Worm (Caenorhabditis elegans) whole organism, L1 larva: ENCODE measurements around the gene K08B12.1.

Experiments used
- C16A3.4 ChIP-seq: fragments of 150-350 bp; optimal IDR thresholded peaks from 2 replicates; lab custom pipeline; 2014; ENCODE audit warnings: missing biosample characterization, missing genetic modification characterization
- aha-1 ChIP-seq: fragments of 150-350 bp; optimal IDR thresholded peaks from 2 replicates; lab custom pipeline; 2014; ENCODE audit warnings: missing biosample characterization, missing genetic modification characterization
- alr-1 ChIP-seq: fragments of 200-800 bp; sonication (Bioruptor generic); optimal IDR thresholded peaks from 2 replicates; lab custom pipeline; 2018; ENCODE audit warnings: borderline replicate concordance, mild to moderate bottlenecking, missing genetic modification characterization, missing compliant biosample characterization
- blmp-1 ChIP-seq: fragments of 150-350 bp; optimal IDR thresholded peaks from 2 replicates; lab custom pipeline; 2014; ENCODE audit warnings: missing biosample characterization, missing genetic modification characterization
- ceh-8 ChIP-seq: fragments of 200-800 bp; sonication (Bioruptor generic); optimal IDR thresholded peaks from 2 replicates; lab custom pipeline; 2018; ENCODE audit warnings: mild to moderate bottlenecking, missing genetic modification characterization, moderate library complexity, missing compliant biosample characterization
- ceh-82 ChIP-seq, 3 experiments: fragments of 150-350 bp in 1 of 3; sonication (generic microtip) in 2 of 3; optimal IDR thresholded peaks; 2 replicates each; lab custom pipeline; 2014 to 2017; ENCODE audit warnings: missing biosample characterization in 3 of 3, missing genetic modification characterization in 3 of 3
- ceh-90 ChIP-seq: sonication (generic microtip); optimal IDR thresholded peaks from 2 replicates; lab custom pipeline; 2016; ENCODE audit warnings: missing genetic modification characterization, missing compliant biosample characterization
- ces-1 ChIP-seq: fragments of 150-350 bp; optimal IDR thresholded peaks from 2 replicates; lab custom pipeline; 2014; ENCODE audit warnings: missing biosample characterization, missing genetic modification reagents, missing genetic modification characterization
- dpl-1 ChIP-seq, 3 experiments: fragments of 150-350 bp in 2 of 3; sonication (generic microtip) in 1 of 3; optimal IDR thresholded peaks; 2 replicates each; lab custom pipeline; 2014 to 2017; ENCODE audit warnings: missing biosample characterization in 3 of 3, missing genetic modification characterization in 3 of 3, missing genetic modification reagents in 3 of 3
- egl-13 ChIP-seq: sonication (generic microtip); optimal IDR thresholded peaks from 2 replicates; lab custom pipeline; 2016; ENCODE audit warnings: missing genotype, missing genetic modification reagents, missing genetic modification characterization, missing compliant biosample characterization
- elt-2 ChIP-seq: sonication (generic microtip); optimal IDR thresholded peaks from 2 replicates; lab custom pipeline; 2016; ENCODE audit warnings: missing genetic modification characterization, mild to moderate bottlenecking, inconsistent platforms, missing compliant biosample characterization, missing genetic modification reagents
- elt-3 ChIP-seq, 6 experiments: fragments of 150-350 bp in 1 of 6; sonication (generic microtip); optimal IDR thresholded peaks; 2 replicates each; lab custom pipeline; 2017 to 2018; ENCODE audit warnings: missing biosample characterization in 6 of 6, missing genetic modification characterization in 6 of 6, inconsistent platforms in 1 of 6
- ets-5 ChIP-seq: fragments of 200-800 bp; sonication (Bioruptor generic); IDR thresholded peaks from 2 replicates; pipeline ENCODE4 v1.3.6; 2022; ENCODE audit warnings: missing genetic modification characterization, missing compliant biosample characterization
- fkh-4 ChIP-seq: sonication (generic microtip); optimal IDR thresholded peaks from 2 replicates; lab custom pipeline; 2016; ENCODE audit warnings: missing compliant biosample characterization, missing genetic modification characterization, borderline replicate concordance
- fkh-8 ChIP-seq: sonication (generic microtip); optimal IDR thresholded peaks from 2 replicates; lab custom pipeline; 2016; ENCODE audit warnings: mild to moderate bottlenecking, missing genetic modification characterization, missing compliant biosample characterization
- grh-1 ChIP-seq: fragments of 200-800 bp; sonication (Bioruptor generic); IDR thresholded peaks from 2 replicates; pipeline ENCODE4 v1.3.6; 2022; ENCODE audit warnings: missing genetic modification reagents, missing genetic modification characterization, missing compliant biosample characterization
- hlh-17 ChIP-seq: fragments of 200-800 bp; sonication (Bioruptor generic); optimal IDR thresholded peaks from 2 replicates; lab custom pipeline; 2018; ENCODE audit warnings: missing genetic modification characterization, mild to moderate bottlenecking, missing compliant biosample characterization, moderate library complexity, borderline replicate concordance
- lin-13 ChIP-seq: fragments of 150-350 bp; optimal IDR thresholded peaks from 2 replicates; lab custom pipeline; 2014; ENCODE audit warnings: missing biosample characterization, missing genetic modification reagents, missing genetic modification characterization
- lin-14 ChIP-seq: fragments of 200-800 bp; sonication (Bioruptor generic); optimal IDR thresholded peaks from 2 replicates; lab custom pipeline; 2018; ENCODE audit warnings: mild to moderate bottlenecking, missing genetic modification characterization, moderate library complexity, missing compliant biosample characterization
- lin-39 ChIP-seq: fragments of 150-350 bp; optimal IDR thresholded peaks from 2 replicates; lab custom pipeline; 2014; ENCODE audit warnings: missing biosample characterization, missing genetic modification reagents, missing genetic modification characterization
- lsy-2 ChIP-seq, 2 experiments: fragments of 150-350 bp; optimal IDR thresholded peaks; 2 replicates each; lab custom pipeline; 2014; ENCODE audit warnings: missing biosample characterization in 2 of 2, missing genetic modification characterization in 2 of 2
- mab-9 ChIP-seq: fragments of 200-800 bp; sonication (Bioruptor generic); IDR thresholded peaks from 2 replicates; pipeline ENCODE4 v1.3.6; 2022; ENCODE audit warnings: missing genetic modification reagents, missing genetic modification characterization, missing compliant biosample characterization
- mdl-1 ChIP-seq, 2 experiments: fragments of 150-350 bp; optimal IDR thresholded peaks; 2 replicates each; lab custom pipeline; 2014 to 2017; ENCODE audit warnings: missing biosample characterization in 2 of 2, missing genetic modification characterization in 2 of 2, inconsistent platforms in 1 of 2
- nhr-11 ChIP-seq: fragments of 150-350 bp; optimal IDR thresholded peaks from 2 replicates; lab custom pipeline; 2014; ENCODE audit warnings: missing biosample characterization, missing genetic modification characterization
- nhr-19 ChIP-seq: fragments of 200-800 bp; sonication (Bioruptor generic); conservative IDR thresholded peaks from 2 replicates; pipeline ENCODE4 v1.3.6; 2022; ENCODE audit warnings: missing genetic modification characterization, missing compliant biosample characterization
- nhr-20 ChIP-seq: sonication (generic microtip); optimal IDR thresholded peaks from 2 replicates; lab custom pipeline; 2016; ENCODE audit warnings: mild to moderate bottlenecking, missing genetic modification characterization, missing compliant biosample characterization
- nhr-237 ChIP-seq: fragments of 150-350 bp; optimal IDR thresholded peaks from 2 replicates; lab custom pipeline; 2014; ENCODE audit warnings: missing biosample characterization, missing genetic modification characterization
- nhr-28 ChIP-seq: fragments of 150-350 bp; optimal IDR thresholded peaks from 2 replicates; lab custom pipeline; 2014; ENCODE audit warnings: missing biosample characterization, missing genetic modification characterization
- nhr-71 ChIP-seq: sonication (generic microtip); optimal IDR thresholded peaks from 2 replicates; lab custom pipeline; 2016; ENCODE audit warnings: mild to moderate bottlenecking, missing genetic modification characterization, moderate library complexity, missing compliant biosample characterization
- nhr-84 ChIP-seq: sonication (generic microtip); optimal IDR thresholded peaks from 2 replicates; lab custom pipeline; 2017; ENCODE audit warnings: missing biosample characterization, missing genetic modification characterization
- nhr-85 ChIP-seq: sonication (generic microtip); peaks from one replicate; lab custom pipeline; 2016; ENCODE audit warnings: missing genetic modification characterization, inconsistent platforms, missing compliant biosample characterization
- nhr-90 ChIP-seq: sonication (generic microtip); optimal IDR thresholded peaks from 2 replicates; lab custom pipeline; 2016; ENCODE audit warnings: mild to moderate bottlenecking, missing genetic modification characterization, missing compliant biosample characterization; ENCODE audit not compliant: poor library complexity
- rnt-1 ChIP-seq: sonication (generic microtip); optimal IDR thresholded peaks from 2 replicates; lab custom pipeline; 2016; ENCODE audit warnings: mild to moderate bottlenecking, missing genetic modification characterization, moderate library complexity, missing compliant biosample characterization
- skn-1 ChIP-seq: fragments of 150-350 bp; optimal IDR thresholded peaks from 2 replicates; lab custom pipeline; 2014; ENCODE audit warnings: missing biosample characterization, missing genetic modification characterization
- snu-23 ChIP-seq: sonication (generic microtip); optimal IDR thresholded peaks from 2 replicates; lab custom pipeline; 2016; ENCODE audit warnings: missing genetic modification characterization, missing compliant biosample characterization
- swsn-7 ChIP-seq: sonication (generic microtip); optimal IDR thresholded peaks from 2 replicates; lab custom pipeline; 2016; ENCODE audit warnings: missing genetic modification characterization, missing compliant biosample characterization
- tlp-1 ChIP-seq: fragments of 150-350 bp; optimal IDR thresholded peaks from 2 replicates; lab custom pipeline; 2014; ENCODE audit warnings: missing biosample characterization, missing genetic modification characterization
- unc-130 ChIP-seq: fragments of 150-350 bp; optimal IDR thresholded peaks from 2 replicates; lab custom pipeline; 2017; ENCODE audit warnings: missing biosample characterization, missing genetic modification characterization, inconsistent platforms
- unc-62 ChIP-seq: fragments of 150-350 bp; optimal IDR thresholded peaks from 2 replicates; lab custom pipeline; 2014; ENCODE audit warnings: missing biosample characterization, missing genetic modification reagents, missing genetic modification characterization
- unc-98 ChIP-seq: fragments of 200-800 bp; sonication (Bioruptor generic); IDR thresholded peaks from 2 replicates; pipeline ENCODE4 v1.3.6; 2022; ENCODE audit warnings: missing genetic modification characterization, missing compliant biosample characterization
- vab-15 ChIP-seq: sonication (generic microtip); optimal IDR thresholded peaks from 2 replicates; lab custom pipeline; 2017; ENCODE audit warnings: missing genotype, mild to moderate bottlenecking, missing genetic modification characterization, missing compliant biosample characterization
- zag-1 ChIP-seq: fragments of 150-350 bp; optimal IDR thresholded peaks from 2 replicates; lab custom pipeline; 2014; ENCODE audit warnings: missing biosample characterization, missing genetic modification characterization
- ztf-4 ChIP-seq: fragments of 150-350 bp; optimal IDR thresholded peaks from 2 replicates; lab custom pipeline; 2014; ENCODE audit warnings: missing biosample characterization, missing genetic modification characterization

The K08B12.1 gene

DNA sequence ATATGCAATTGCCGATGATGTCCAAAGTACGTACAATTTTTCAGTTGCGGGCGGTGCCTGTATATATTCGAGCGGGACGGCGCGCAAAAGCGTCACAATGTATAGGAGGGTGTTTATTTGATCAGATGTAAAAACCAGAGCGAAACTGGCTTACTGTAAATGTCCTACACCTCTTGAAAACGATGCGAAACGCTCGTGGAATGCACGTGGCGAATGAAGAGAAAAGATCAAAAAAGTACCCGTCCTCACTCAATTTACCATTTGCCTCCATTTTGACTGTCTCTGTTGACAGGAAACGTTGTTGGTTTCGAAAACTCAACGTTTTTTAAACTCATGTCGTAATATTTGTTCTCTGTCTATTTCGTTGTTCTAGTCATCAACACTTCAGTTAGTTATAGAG is 18.4 kb upstream of the K08B12.1 start (continued):
- TF ChIP-seq nhr-237 = peak; percentile 20
- TF ChIP-seq ceh-82 (tag; optimal IDR thresholded peaks at IDR 0.05; lab: Kevin White, UChicago) = no peak
- no peak for TF ChIP-seq grh-1 (GFP tag; lab: Robert Waterston, UW)
- TF ChIP-seq nhr-84 (tag; lab: Kevin White, UChicago) = no peak
- no peak for TF ChIP-seq egl-13 (tag; lab: Kevin White, UChicago)
- TF ChIP-seq swsn-7 (tag; lab: Kevin White, UChicago) = peak; percentile 16
- TF ChIP-seq unc-98 = no peak
- TF ChIP-seq dpl-1 (GFP tag; optimal IDR thresholded peaks at IDR 0.05; lab: Kevin White, UChicago) = peak in 1 of 3 experiments; percentile 12
- TF ChIP-seq nhr-11 = no peak
- TF ChIP-seq C16A3.4 (tag; lab: Kevin White, UChicago) = peak; percentile 36
- no peak for TF ChIP-seq nhr-28 (tag; lab: Kevin White, UChicago)
- TF ChIP-seq ces-1 = no peak
- no peak for TF ChIP-seq vab-15
- peak in 1 of 2 experiments; percentile 88 for TF ChIP-seq mdl-1 (tag; optimal IDR thresholded peaks at IDR 0.05; lab: Kevin White, UChicago)
- no peak for TF ChIP-seq mab-9 (GFP tag; lab: Robert Waterston, UW)
- no peak for TF ChIP-seq tlp-1 (tag; lab: Kevin White, UChicago)
- no peak for TF ChIP-seq fkh-4 (tag; lab: Kevin White, UChicago)
- no peak for TF ChIP-seq elt-2 (tag; lab: Kevin White, UChicago)
- no peak for TF ChIP-seq lin-39
- no peak for TF ChIP-seq skn-1
- peak; percentile 77 for TF ChIP-seq lin-14 (GFP tag; lab: Kevin White, UChicago)
- peak in 1 of 2 experiments; percentile 80 for TF ChIP-seq lsy-2 (tag; optimal IDR thresholded peaks at IDR 0.05; lab: Kevin White, UChicago)
- TF ChIP-seq aha-1 (tag; lab: Kevin White, UChicago) = no peak
- no peak for TF ChIP-seq hlh-17 (GFP tag; lab: Kevin White, UChicago)
- no peak for TF ChIP-seq unc-62 (GFP tag; lab: Kevin White, UChicago)
- no peak for TF ChIP-seq ceh-90 (tag; lab: Kevin White, UChicago)
- TF ChIP-seq zag-1 (tag; lab: Kevin White, UChicago) = no peak
- no peak for TF ChIP-seq lin-13
- no peak for TF ChIP-seq alr-1
- TF ChIP-seq fkh-8 = no peak
- TF ChIP-seq ztf-4 (tag; lab: Kevin White, UChicago) = no peak

DNA sequence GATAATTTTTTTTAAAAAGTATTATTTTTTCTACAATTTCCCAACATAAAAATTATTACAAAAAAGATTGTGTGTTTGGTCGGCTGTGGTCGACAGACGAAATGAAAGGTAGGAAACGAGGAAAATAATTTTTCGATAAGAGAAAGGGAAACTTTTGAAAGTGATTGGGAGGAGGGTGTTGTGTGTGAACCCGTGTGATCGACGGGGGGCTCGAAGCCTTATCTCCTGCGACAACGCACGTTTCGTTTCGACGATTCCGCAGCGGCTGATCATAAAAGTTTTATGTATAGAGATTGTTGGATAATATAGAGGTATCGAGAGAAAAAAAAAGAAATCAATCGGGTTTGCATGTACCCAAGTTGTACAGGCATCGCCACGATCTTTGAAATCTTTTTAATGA is 15.9 kb upstream of the K08B12.1 start:
- TF ChIP-seq unc-130 (tag; lab: Kevin White, UChicago) (peak; percentile 52), elt-2 (tag; lab: Kevin White, UChicago) (peak; percentile 88), mdl-1 (tag; optimal IDR thresholded peaks at IDR 0.05; lab: Kevin White, UChicago) (peak in 1 of 2 experiments; percentile 14), ceh-8 (GFP tag; lab: Kevin White, UChicago) (no peak), lsy-2 (tag; optimal IDR thresholded peaks at IDR 0.05; lab: Kevin White, UChicago) (no peak), nhr-19 (GFP tag; lab: Robert Waterston, UW) (peak; percentile 18; the same call in 1 of the 2 replicates), nhr-90 (tag; lab: Kevin White, UChicago) (peak; percentile 46), blmp-1 (tag; lab: Kevin White, UChicago) (peak; percentile 87), lin-14 (GFP tag; lab: Kevin White, UChicago) (peak; percentile 69), nhr-85 (peak; percentile 34), nhr-20 (tag; lab: Kevin White, UChicago) (peak; percentile 65), mab-9 (GFP tag; lab: Robert Waterston, UW) (no peak), ets-5 (GFP tag; lab: Robert Waterston, UW) (no peak), nhr-71 (tag; lab: Kevin White, UChicago) (peak; percentile 57), snu-23 (GFP tag; lab: Kevin White, UChicago) (peak; percentile 23), rnt-1 (tag; lab: Kevin White, UChicago) (peak; percentile 24), elt-3 (tag; optimal IDR thresholded peaks at IDR 0.05; lab: Kevin White, UChicago) (peak in 2 of 6 experiments; percentile 51)
- TF ChIP-seq, all 84 proteins: peak for 13
